Worm (Caenorhabditis elegans) whole organism, young adult: ENCODE measurements around the gene lrpc-1.

ENCODE experiments used
- F23B12.7 ChIP-seq: sonication (generic microtip); optimal IDR thresholded peaks from 2 replicates; lab custom pipeline; 2017; ENCODE audit warnings: missing genetic modification characterization, mild to moderate bottlenecking, missing compliant biosample characterization, antibody characterized with exemption, moderate library complexity; ENCODE audit not compliant: insufficient read depth
- F49E8.2 ChIP-seq: sonication (generic microtip); optimal IDR thresholded peaks from 3 replicates; lab custom pipeline; 2017; ENCODE audit warnings: missing genetic modification characterization, mild to moderate bottlenecking, missing compliant biosample characterization, antibody characterized with exemption, moderate library complexity; ENCODE audit not compliant: insufficient read depth
- K11D2.4 ChIP-seq: fragments of 200-800 bp; sonication (Bioruptor generic); IDR thresholded peaks from 2 replicates; pipeline ENCODE4 v1.3.6; 2022; ENCODE audit warnings: missing genetic modification reagents, missing genetic modification characterization, missing compliant biosample characterization
- T07F8.4 ChIP-seq: sonication (generic microtip); optimal IDR thresholded peaks from 2 replicates; lab custom pipeline; 2016; ENCODE audit warnings: mild to moderate bottlenecking, missing genetic modification characterization, moderate library complexity, missing compliant biosample characterization
- T26A5.8 ChIP-seq: sonication (generic microtip); optimal IDR thresholded peaks from 2 replicates; lab custom pipeline; 2016; ENCODE audit warnings: missing genetic modification characterization, missing compliant biosample characterization
- ama-1 ChIP-seq, 3 experiments: fragments of 150-350 bp in 1 of 3; sonication (generic microtip) in 2 of 3; optimal IDR thresholded peaks; 2 replicates each; lab custom pipeline; 2014 to 2018; ENCODE audit warnings: missing biosample characterization in 2 of 3, missing genetic modification characterization in 2 of 3, missing genetic modification reagents in 2 of 3
- ceh-91 ChIP-seq: fragments of 200-800 bp; sonication (Bioruptor generic); IDR thresholded peaks from 2 replicates; pipeline ENCODE4 v1.3.6; 2022; ENCODE audit warnings: missing genetic modification reagents, missing genetic modification characterization, missing compliant biosample characterization
- nfya-1 ChIP-seq: sonication (generic microtip); optimal IDR thresholded peaks from 2 replicates; lab custom pipeline; 2017; ENCODE audit warnings: antibody characterized with exemption, missing compliant biosample characterization, missing genetic modification characterization, borderline replicate concordance; ENCODE audit not compliant: insufficient read depth
- unc-62 ChIP-seq: fragments of 150-350 bp; optimal IDR thresholded peaks from 2 replicates; lab custom pipeline; 2014; ENCODE audit warnings: missing biosample characterization, missing genetic modification reagents, missing genetic modification characterization
- ztf-28 ChIP-seq: fragments of 200-800 bp; sonication (Bioruptor generic); IDR thresholded peaks from 2 replicates; pipeline ENCODE4 v1.3.6; 2022; ENCODE audit warnings: missing genetic modification reagents, missing genetic modification characterization, missing compliant biosample characterization

- TF ChIP-seq nfya-1 (tag; lab: Kevin White, UChicago) (no peak), F23B12.7 (tag; lab: Kevin White, UChicago) (no peak), unc-62 (GFP tag; lab: Kevin White, UChicago) (no peak), ama-1 (optimal IDR thresholded peaks at IDR 0.05; lab: Kevin White, UChicago) (no peak), ama-1 (GFP tag; optimal IDR thresholded peaks at IDR 0.05; lab: Kevin White, UChicago) (no peak), T07F8.4 (tag; lab: Kevin White, UChicago) (no peak), F49E8.2 (tag; lab: Kevin White, UChicago) (no peak), ztf-28 (GFP tag; lab: Robert Waterston, UW) (no peak), ceh-91 (no peak), T26A5.8 (tag; lab: Kevin White, UChicago) (no peak), K11D2.4 (GFP tag; lab: Robert Waterston, UW) (no peak)
Observed at ce11 chrV:5621390-5621789, 8.4 kb upstream of the lrpc-1 start, which contains the start of gene M03E7.1.
